Worm (Caenorhabditis elegans) whole organism, mixed stage, embryonic: ENCODE measurements around the gene srh-52.

Experiments
- flh-1 ChIP-seq: fragments of 200-800 bp; sonication (Bioruptor generic); optimal IDR thresholded peaks from 2 replicates; lab custom pipeline; 2018; ENCODE audit warnings: mild to moderate bottlenecking, missing genetic modification characterization, moderate library complexity, missing compliant biosample characterization
- lin-13 ChIP-seq: fragments of 150-350 bp; optimal IDR thresholded peaks from 2 replicates; lab custom pipeline; 2014; ENCODE audit warnings: missing biosample characterization, missing genetic modification characterization
- lin-32 ChIP-seq: fragments of 200-800 bp; sonication (Bioruptor generic); optimal IDR thresholded peaks from 2 replicates; lab custom pipeline; 2018; ENCODE audit warnings: mild to moderate bottlenecking, missing genetic modification characterization, missing compliant biosample characterization
- mep-1 ChIP-seq: fragments of 150-350 bp; optimal IDR thresholded peaks from 2 replicates; lab custom pipeline; 2017; ENCODE audit warnings: missing biosample characterization, missing genetic modification reagents, missing genetic modification characterization, inconsistent platforms
- nhr-12 ChIP-seq: fragments of 150-350 bp; optimal IDR thresholded peaks from 2 replicates; lab custom pipeline; 2014; ENCODE audit warnings: missing biosample characterization, missing genetic modification characterization
- nhr-28 ChIP-seq: fragments of 150-350 bp; optimal IDR thresholded peaks from 2 replicates; lab custom pipeline; 2014; ENCODE audit warnings: missing biosample characterization, missing genetic modification characterization
- pha-4 ChIP-seq: fragments of 150-350 bp; optimal IDR thresholded peaks from 2 replicates; lab custom pipeline; 2018; ENCODE audit warnings: missing biosample characterization, missing genetic modification reagents, missing genetic modification characterization
- sem-2 ChIP-seq: fragments of 200-800 bp; sonication (Bioruptor generic); optimal IDR thresholded peaks from 2 replicates; lab custom pipeline; 2018; ENCODE audit warnings: mild to moderate bottlenecking, missing genetic modification characterization, missing compliant biosample characterization
- snpc-4 ChIP-seq: fragments of 150-350 bp; optimal IDR thresholded peaks from 2 replicates; lab custom pipeline; 2014; ENCODE audit warnings: missing biosample characterization, missing genetic modification characterization
- unc-39 ChIP-seq: fragments of 150-350 bp; optimal IDR thresholded peaks from 2 replicates; lab custom pipeline; 2014; ENCODE audit warnings: missing biosample characterization, missing genetic modification characterization
- zip-8 ChIP-seq: fragments of 150-350 bp; optimal IDR thresholded peaks from 2 replicates; lab custom pipeline; 2014; ENCODE audit warnings: missing biosample characterization, missing genetic modification characterization

DNA sequence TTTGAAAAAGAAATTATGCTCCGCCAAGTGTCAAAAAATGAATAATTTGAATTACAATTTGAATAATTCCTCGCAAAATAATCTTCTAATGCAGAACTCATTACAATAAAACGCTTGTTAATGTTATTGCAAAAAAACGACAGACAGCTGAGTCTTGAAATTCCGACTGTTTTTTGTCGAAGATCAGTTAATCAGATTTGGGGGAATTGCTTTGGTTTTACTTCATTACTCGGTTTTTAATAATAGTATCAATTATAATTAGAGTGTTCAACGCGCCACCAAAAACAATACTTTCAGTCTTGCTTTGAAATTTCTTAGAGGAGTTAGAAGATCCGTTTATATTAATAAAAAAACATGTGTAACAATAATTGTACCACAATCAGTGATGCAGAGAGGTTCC lies 1.8 kb upstream of the srh-52 start, which contains the start of gene srh-122:
- TF ChIP-seq nhr-28 (tag; lab: Kevin White, UChicago) (no peak), snpc-4 (tag; lab: Kevin White, UChicago) (no peak), zip-8 (tag; lab: Kevin White, UChicago) (no peak), nhr-12 (tag; lab: Kevin White, UChicago) (no peak), lin-32 (GFP tag; lab: Kevin White, UChicago) (no peak), mep-1 (tag; lab: Kevin White, UChicago) (no peak), flh-1 (GFP tag; lab: Kevin White, UChicago) (no peak), lin-13 (no peak), pha-4 (tag; lab: Kevin White, UChicago) (no peak), sem-2 (GFP tag; lab: Kevin White, UChicago) (no peak), unc-39 (tag; lab: Kevin White, UChicago) (no peak)
